Fruit fly (Drosophila melanogaster) whole organism, embryonic: ENCODE measurements around the gene Inx3.

Source experiments
- ATbp ChIP-seq: fragments of 200-800 bp; sonication (Bioruptor generic); optimal IDR thresholded peaks from 2 replicates; lab custom pipeline; 2017; ENCODE audit warnings: missing biosample characterization, mild to moderate bottlenecking, missing genetic modification characterization, missing genetic modification reagents
- Adf1 ChIP-seq: fragments of 200-800 bp; sonication (Bioruptor generic); IDR thresholded peaks from 2 replicates; pipeline ENCODE4 v1.3.6; 2022; ENCODE audit warnings: missing biosample characterization, missing genetic modification characterization
- Atf3 ChIP-seq: fragments of 200-800 bp; sonication (Bioruptor generic); optimal IDR thresholded peaks from 3 replicates; lab custom pipeline; 2016; ENCODE audit warnings: missing biosample characterization, missing genetic modification characterization
- Bdp1 ChIP-seq: fragments of 200-800 bp; sonication (Bioruptor generic); optimal IDR thresholded peaks from 3 replicates; lab custom pipeline; 2016; ENCODE audit warnings: missing biosample characterization, missing genetic modification characterization
- CG10431 ChIP-seq: fragments of 200-800 bp; sonication (Bioruptor generic); optimal IDR thresholded peaks from 3 replicates; lab custom pipeline; 2018; ENCODE audit warnings: missing biosample characterization, mild to moderate bottlenecking, missing genetic modification characterization
- CG10979 ChIP-seq: fragments of 200-800 bp; sonication (Bioruptor generic); optimal IDR thresholded peaks from 2 replicates; lab custom pipeline; 2018; ENCODE audit warnings: missing biosample characterization, mild to moderate bottlenecking, missing genetic modification characterization, moderate library complexity
- CG11398 ChIP-seq: fragments of 200-800 bp; sonication (Bioruptor generic); optimal IDR thresholded peaks from 2 replicates; lab custom pipeline; 2016; ENCODE audit warnings: missing biosample characterization, missing genetic modification characterization
- CG12391 ChIP-seq: fragments of 200-800 bp; sonication (Bioruptor generic); optimal IDR thresholded peaks from 3 replicates; lab custom pipeline; 2018; ENCODE audit warnings: missing biosample characterization, mild to moderate bottlenecking, missing genetic modification characterization, moderate library complexity
- CG13287 ChIP-seq: fragments of 200-800 bp; sonication (Bioruptor generic); IDR thresholded peaks from 2 replicates; pipeline ENCODE4 v1.3.6; 2022; ENCODE audit warnings: missing biosample characterization, missing genetic modification characterization; ENCODE audit not compliant: partially characterized antibody
- CG16779 ChIP-seq: fragments of 200-800 bp; sonication (Bioruptor generic); IDR thresholded peaks from 2 replicates; pipeline ENCODE4 v1.3.6; 2022; ENCODE audit warnings: missing biosample characterization, missing genetic modification characterization
- CG17802 ChIP-seq: fragments of 200-800 bp; sonication (Bioruptor generic); optimal IDR thresholded peaks from 2 replicates; lab custom pipeline; 2018; ENCODE audit warnings: missing biosample characterization, mild to moderate bottlenecking, missing genetic modification characterization, moderate library complexity
- CG2202 ChIP-seq: fragments of 200-800 bp; sonication (Bioruptor generic); optimal IDR thresholded peaks from 2 replicates; lab custom pipeline; 2018; ENCODE audit warnings: missing biosample characterization, mild to moderate bottlenecking, missing genetic modification characterization
- CG2889 ChIP-seq: fragments of 200-800 bp; sonication (Bioruptor generic); IDR thresholded peaks from 3 replicates; pipeline ENCODE4 v1.3.6; 2022; ENCODE audit warnings: missing biosample characterization, missing genetic modification characterization
- CG3847 ChIP-seq: fragments of 200-800 bp; sonication (Bioruptor generic); IDR thresholded peaks from 2 replicates; pipeline ENCODE4 v1.3.6; 2022; ENCODE audit warnings: missing biosample characterization, missing genetic modification characterization
- CG4854 ChIP-seq: fragments of 200-800 bp; sonication (Bioruptor generic); optimal IDR thresholded peaks from 2 replicates; lab custom pipeline; 2016; ENCODE audit warnings: missing biosample characterization, missing genetic modification characterization, inconsistent platforms
- CG6254 ChIP-seq: fragments of 200-800 bp; sonication (Bioruptor generic); optimal IDR thresholded peaks from 3 replicates; lab custom pipeline; 2017; ENCODE audit warnings: mild to moderate bottlenecking, missing biosample characterization, missing genetic modification reagents, missing genetic modification characterization
- CG6272 ChIP-seq: fragments of 200-800 bp; sonication (Bioruptor generic); IDR thresholded peaks from 2 replicates; pipeline ENCODE4 v1.3.6; 2022; ENCODE audit warnings: missing biosample characterization, missing genetic modification characterization
- CG8281 ChIP-seq: fragments of 200-800 bp; sonication (Bioruptor generic); optimal IDR thresholded peaks from 2 replicates; lab custom pipeline; 2018; ENCODE audit warnings: missing biosample characterization, mild to moderate bottlenecking, missing genetic modification characterization, moderate library complexity
- CG8765 ChIP-seq: fragments of 200-800 bp; sonication (Bioruptor generic); IDR thresholded peaks from 2 replicates; pipeline ENCODE4 v1.3.6; 2022; ENCODE audit warnings: missing biosample characterization, missing genetic modification characterization
- Camta ChIP-seq: fragments of 200-800 bp; sonication (Bioruptor generic); optimal IDR thresholded peaks from 2 replicates; lab custom pipeline; 2016; ENCODE audit warnings: missing biosample characterization, missing genetic modification characterization
- CoRest ChIP-seq: fragments of 200-800 bp; sonication (Bioruptor generic); optimal IDR thresholded peaks from 3 replicates; lab custom pipeline; 2018; ENCODE audit warnings: missing biosample characterization, mild to moderate bottlenecking, missing genetic modification characterization, moderate library complexity
- Deaf1 ChIP-seq: fragments of 200-800 bp; optimal IDR thresholded peaks from 3 replicates; lab custom pipeline; 2019; ENCODE audit warnings: missing biosample characterization, mild to moderate bottlenecking, missing genetic modification characterization, moderate library complexity
- Dip3 ChIP-seq: fragments of 200-800 bp; sonication (Bioruptor generic); optimal IDR thresholded peaks from 3 replicates; lab custom pipeline; 2016; ENCODE audit warnings: missing biosample characterization, missing genetic modification characterization
- Dref ChIP-seq: fragments of 200-800 bp; sonication (Bioruptor generic); IDR thresholded peaks from 2 replicates; pipeline ENCODE4 v1.3.6; 2022; ENCODE audit warnings: missing biosample characterization, missing genetic modification characterization
- H2.0 ChIP-seq: fragments of 200-800 bp; sonication (Bioruptor generic); IDR thresholded peaks from 2 replicates; pipeline ENCODE4 v1.3.6; 2022; ENCODE audit warnings: missing biosample characterization, missing genetic modification characterization
- Hmx ChIP-seq: fragments of 200-800 bp; sonication (Bioruptor generic); optimal IDR thresholded peaks from 2 replicates; lab custom pipeline; 2016; ENCODE audit warnings: missing biosample characterization, missing genetic modification characterization
- MESR4 ChIP-seq: fragments of 200-800 bp; sonication (Bioruptor generic); optimal IDR thresholded peaks from 2 replicates; lab custom pipeline; 2018; ENCODE audit warnings: missing biosample characterization, mild to moderate bottlenecking, missing genetic modification characterization, moderate library complexity
- Poxn ChIP-seq: fragments of 200-800 bp; sonication (Bioruptor generic); IDR thresholded peaks from 2 replicates; pipeline ENCODE4 v1.3.6; 2022; ENCODE audit warnings: missing biosample characterization, missing genetic modification characterization
- Rfx ChIP-seq: fragments of 200-800 bp; sonication (Bioruptor generic); IDR thresholded peaks from 2 replicates; pipeline ENCODE4 v1.3.6; 2022; ENCODE audit warnings: missing biosample characterization, missing genetic modification characterization
- Spps ChIP-seq: fragments of 200-800 bp; sonication (Bioruptor generic); optimal IDR thresholded peaks from 2 replicates; lab custom pipeline; 2018; ENCODE audit warnings: missing biosample characterization, mild to moderate bottlenecking, missing genetic modification characterization
- caup ChIP-seq: fragments of 200-800 bp; sonication (Bioruptor generic); optimal IDR thresholded peaks from 3 replicates; lab custom pipeline; 2017; ENCODE audit warnings: missing biosample characterization, mild to moderate bottlenecking, missing genetic modification characterization, moderate library complexity; ENCODE audit not compliant: severe bottlenecking
- emc ChIP-seq: fragments of 200-800 bp; sonication (Bioruptor generic); optimal IDR thresholded peaks from 2 replicates; lab custom pipeline; 2016; ENCODE audit warnings: missing biosample characterization, missing genetic modification characterization
- fru ChIP-seq: fragments of >200 bp; optimal IDR thresholded peaks from 2 replicates; lab custom pipeline; 2017
- gcm ChIP-seq: fragments of 200-800 bp; sonication (Bioruptor generic); optimal IDR thresholded peaks from 2 replicates; lab custom pipeline; 2019; ENCODE audit warnings: missing biosample characterization, mild to moderate bottlenecking, missing genetic modification characterization, moderate library complexity
- gem ChIP-seq: fragments of 200-800 bp; sonication (Bioruptor generic); optimal IDR thresholded peaks from 2 replicates; lab custom pipeline; 2019; ENCODE audit warnings: missing biosample characterization, mild to moderate bottlenecking, missing genetic modification characterization, moderate library complexity
- gsb ChIP-seq: fragments of 200-800 bp; sonication (Bioruptor generic); IDR thresholded peaks from 2 replicates; pipeline ENCODE4 v1.3.6; 2022; ENCODE audit warnings: missing biosample characterization, missing genetic modification characterization
- insv ChIP-seq, 2 experiments: fragments of 200-800 bp; sonication (Bioruptor generic); optimal IDR thresholded peaks; 3 replicates each; lab custom pipeline; 2016 to 2018; ENCODE audit warnings: missing biosample characterization in 2 of 2, missing genetic modification characterization in 2 of 2
- kah ChIP-seq: fragments of 200-800 bp; sonication (Bioruptor generic); optimal IDR thresholded peaks from 2 replicates; lab custom pipeline; 2018; ENCODE audit warnings: missing biosample characterization, mild to moderate bottlenecking, missing genetic modification characterization
- lilli ChIP-seq: fragments of 200-800 bp; sonication (Bioruptor generic); optimal IDR thresholded peaks from 3 replicates; lab custom pipeline; 2016; ENCODE audit warnings: missing biosample characterization, missing genetic modification characterization
- pho ChIP-seq: fragments of 200-800 bp; sonication (Bioruptor generic); optimal IDR thresholded peaks from 2 replicates; lab custom pipeline; 2016; ENCODE audit warnings: missing biosample characterization, missing genetic modification characterization
- pita ChIP-seq: fragments of 200-800 bp; sonication (Bioruptor generic); optimal IDR thresholded peaks from 2 replicates; lab custom pipeline; 2017; ENCODE audit warnings: missing biosample characterization, mild to moderate bottlenecking, missing genetic modification characterization
- row ChIP-seq: fragments of 200-800 bp; sonication (Bioruptor generic); IDR thresholded peaks from 3 replicates; pipeline ENCODE4 v1.3.6; 2022; ENCODE audit warnings: missing biosample characterization, missing genetic modification characterization
- run ChIP-seq: fragments of 200-800 bp; sonication (Bioruptor generic); optimal IDR thresholded peaks from 3 replicates; lab custom pipeline; 2018; ENCODE audit warnings: missing biosample characterization, mild to moderate bottlenecking, missing genetic modification characterization
- shn ChIP-seq: fragments of 200-800 bp; sonication (Bioruptor generic); optimal IDR thresholded peaks from 3 replicates; lab custom pipeline; 2016; ENCODE audit warnings: missing biosample characterization, missing genetic modification characterization
- sob ChIP-seq: fragments of 200-800 bp; sonication (Bioruptor generic); IDR thresholded peaks from 2 replicates; pipeline ENCODE4 v1.3.6; 2022; ENCODE audit warnings: missing biosample characterization, missing genetic modification characterization
- sqz ChIP-seq: fragments of 200-800 bp; sonication (Bioruptor generic); optimal IDR thresholded peaks from 3 replicates; lab custom pipeline; 2018; ENCODE audit warnings: missing biosample characterization, mild to moderate bottlenecking, missing genetic modification characterization
- ttk ChIP-seq: fragments of 200-800 bp; sonication (Bioruptor generic); IDR thresholded peaks from 2 replicates; pipeline ENCODE4 v2.1.2; 2022; ENCODE audit warnings: missing biosample characterization, missing genetic modification characterization
- usp ChIP-seq: fragments of >200 bp; optimal IDR thresholded peaks from 2 replicates; lab custom pipeline; 2017; ENCODE audit warnings: missing biosample characterization, missing genetic modification characterization
- zfh2 ChIP-seq: fragments of 200-800 bp; sonication (Bioruptor generic); optimal IDR thresholded peaks from 2 replicates; lab custom pipeline; 2016; ENCODE audit warnings: missing biosample characterization, missing genetic modification characterization

Inx3 gene

DNA sequence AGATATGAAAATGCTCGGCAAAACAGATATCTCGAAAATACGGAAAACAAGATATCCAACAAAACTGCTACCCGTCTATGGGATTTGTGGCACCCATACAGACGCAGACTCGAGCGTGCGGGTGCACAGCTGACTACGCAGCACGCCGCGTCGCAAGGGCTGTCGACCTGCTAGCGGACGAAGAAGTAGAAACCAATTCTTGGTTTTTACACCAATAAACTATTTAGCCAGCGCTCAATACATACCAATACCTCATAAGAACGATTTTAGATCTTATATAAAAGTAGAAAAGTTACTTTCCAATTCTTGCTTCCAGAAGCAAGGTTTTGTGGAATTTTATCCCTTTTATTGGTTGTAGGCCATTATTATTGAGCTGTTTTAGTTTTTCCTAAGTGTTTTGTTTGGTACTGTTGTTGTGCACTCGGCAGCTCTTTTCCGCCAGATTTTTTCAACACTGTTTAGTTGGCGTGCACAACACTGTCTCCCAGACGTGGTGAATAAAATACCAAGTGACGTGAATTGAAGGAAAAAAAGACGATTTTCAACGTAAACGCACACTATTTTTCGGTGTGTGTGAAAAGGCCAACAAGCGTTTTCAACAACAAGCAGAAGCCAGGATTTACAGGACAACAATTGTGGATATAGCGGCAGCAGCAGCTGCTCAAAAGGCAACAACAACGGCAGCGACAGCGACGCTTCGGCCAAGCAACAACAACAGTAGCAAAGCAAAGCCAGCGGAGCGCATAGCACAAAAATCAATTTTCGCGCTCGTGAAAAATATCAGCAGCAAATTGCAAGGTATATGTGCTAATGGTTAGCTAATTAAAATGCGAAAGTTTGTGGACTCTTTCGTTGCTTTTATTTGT, 29.5 kb upstream of the Inx3 start (continued):
- TF ChIP-seq Deaf1 (peak; percentile 48), Camta (GFP tag; lab: Kevin White, UChicago) (peak; percentile 62), CG11398 (GFP tag; lab: Kevin White, UChicago) (peak; percentile 76), pho (peak; percentile 85), CG17802 (tag; lab: Kevin White, UChicago) (peak; percentile 70), CG13287 (GFP tag; lab: Robert Waterston, UW) (no peak; the same call in 1 of the 2 replicates), Dref (GFP tag; lab: Robert Waterston, UW) (peak; percentile 37; the same call in 1 of the 2 replicates), Rfx (GFP tag; lab: Robert Waterston, UW) (peak; percentile 90), lilli (GFP tag; lab: Kevin White, UChicago) (peak; percentile 90), ttk (GFP tag; lab: Robert Waterston, UW) (peak; percentile 52; the same call in 1 of the 2 replicates), CG6254 (GFP tag; lab: Kevin White, UChicago) (peak; percentile 15), insv (GFP tag; optimal IDR thresholded peaks at IDR 0.05; lab: Kevin White, UChicago) (peak in 1 of 2 experiments; percentile 30), fru (lab: Kevin White, UChicago) (no peak), CG2889 (GFP tag; lab: Robert Waterston, UW) (0 out of 3 replicates have a peak, but pooled peaks have one; percentile 21), row (GFP tag; lab: Robert Waterston, UW) (peak; percentile 80), CG10979 (peak; percentile 62), gem (tag; lab: Kevin White, UChicago) (peak; percentile 80), CG2202 (tag; lab: Kevin White, UChicago) (no peak), caup (GFP tag; lab: Kevin White, UChicago) (peak; percentile 90), CG6272 (GFP tag; lab: Robert Waterston, UW) (peak; percentile 64), run (tag; lab: Kevin White, UChicago) (no peak), Spps (tag; lab: Kevin White, UChicago) (no peak), kah (GFP tag; lab: Kevin White, UChicago) (peak; percentile 35), H2.0 (peak; percentile 58), pita (GFP tag; lab: Kevin White, UChicago) (no peak), Bdp1 (peak; percentile 70), shn (GFP tag; lab: Kevin White, UChicago) (peak; percentile 90), Atf3 (GFP tag; lab: Kevin White, UChicago) (peak; percentile 70), Dip3 (GFP tag; lab: Kevin White, UChicago) (peak; percentile 92), CG4854 (peak; percentile 70), CG16779 (peak; percentile 83), sqz (GFP tag; lab: Kevin White, UChicago) (peak; percentile 58), gsb (GFP tag; lab: Robert Waterston, UW) (0 out of 2 replicates have a peak, but pooled peaks have one; percentile 35), CG12391 (tag; lab: Kevin White, UChicago) (peak; percentile 71), zfh2 (GFP tag; lab: Kevin White, UChicago) (peak; percentile 94), Adf1 (GFP tag; lab: Robert Waterston, UW) (peak; percentile 62), CG3847 (peak; percentile 87), CG10431 (GFP tag; lab: Kevin White, UChicago) (peak; percentile 33), usp (GFP tag; lab: Kevin White, UChicago) (no peak), sob (GFP tag; lab: Robert Waterston, UW) (peak; percentile 76), emc (GFP tag; lab: Kevin White, UChicago) (peak; percentile 77), gcm (GFP tag; lab: Kevin White, UChicago) (peak; percentile 71), ATbp (peak; percentile 57), CG8765 (GFP tag; lab: Robert Waterston, UW) (peak; percentile 38; the same call in 1 of the 2 replicates), Poxn (GFP tag; lab: Robert Waterston, UW) (peak; percentile 46), CG8281 (tag; lab: Kevin White, UChicago) (peak; percentile 58), CoRest (tag; lab: Kevin White, UChicago) (peak; percentile 76), Hmx (GFP tag; lab: Kevin White, UChicago) (peak; percentile 59), MESR4 (GFP tag; lab: Kevin White, UChicago) (peak; percentile 67)
